Fruit fly (Drosophila melanogaster) whole organism, embryonic: ENCODE results near the gene CG31776.
A peak's percentile ranks its signal among the peaks of the same experiment; 100 is the strongest.

ENCODE experiments used
- CG15011 ChIP-seq: fragments of 200-800 bp; sonication (Bioruptor generic); optimal IDR thresholded peaks from 3 replicates; lab custom pipeline; 2018; ENCODE audit warnings: missing biosample characterization, mild to moderate bottlenecking, missing genetic modification characterization
- CG16815 ChIP-seq: fragments of 200-800 bp; sonication (Bioruptor generic); optimal IDR thresholded peaks from 3 replicates; lab custom pipeline; 2017; ENCODE audit warnings: missing biosample characterization, mild to moderate bottlenecking, missing genetic modification characterization
- CG3065 ChIP-seq: fragments of 200-800 bp; sonication (Bioruptor generic); optimal IDR thresholded peaks from 2 replicates; lab custom pipeline; 2016; ENCODE audit warnings: missing biosample characterization, missing genetic modification characterization
- CG4424 ChIP-seq: fragments of 200-800 bp; sonication (Bioruptor generic); optimal IDR thresholded peaks from 3 replicates; lab custom pipeline; 2016; ENCODE audit warnings: missing biosample characterization, missing genetic modification characterization
- CG4707 ChIP-seq: fragments of 200-800 bp; sonication (Bioruptor generic); optimal IDR thresholded peaks from 2 replicates; lab custom pipeline; 2018; ENCODE audit warnings: missing biosample characterization, mild to moderate bottlenecking, missing genetic modification characterization, moderate library complexity
- CG8290 ChIP-seq, 3 experiments: fragments of 200-800 bp; sonication (Bioruptor generic); optimal IDR thresholded peaks; 2 replicates each; lab custom pipeline; 2016 to 2019; ENCODE audit warnings: missing biosample characterization in 3 of 3, missing genetic modification characterization in 3 of 3, mild to moderate bottlenecking in 2 of 3, moderate library complexity in 1 of 3
- CG8478 ChIP-seq: fragments of >200 bp; optimal IDR thresholded peaks from 2 replicates; lab custom pipeline; 2018
- CTCF ChIP-seq: fragments of 200-800 bp; sonication (Bioruptor generic); optimal IDR thresholded peaks from 2 replicates; lab custom pipeline; 2017; ENCODE audit warnings: missing biosample characterization, mild to moderate bottlenecking, missing genetic modification characterization, moderate library complexity
- D ChIP-seq, 2 experiments: fragments of 200-800 bp in 1 of 2; fragments of >200 bp in 1 of 2; sonication (Bioruptor generic) in 1 of 2; optimal IDR thresholded peaks; 2 replicates in 1 of 2; 3 replicates in 1 of 2; lab custom pipeline; 2017; ENCODE audit warnings: mild to moderate bottlenecking in 1 of 2, missing biosample characterization in 1 of 2, missing genetic modification characterization in 1 of 2, missing genetic modification reagents in 1 of 2
- Drgx ChIP-seq: fragments of 200-800 bp; sonication (Bioruptor generic); IDR thresholded peaks from 2 replicates; pipeline ENCODE4 v1.3.6; 2022; ENCODE audit warnings: missing biosample characterization, missing genetic modification characterization
- Ets65A ChIP-seq: fragments of 200-800 bp; sonication (Bioruptor generic); peaks from one replicate; lab custom pipeline; 2016; ENCODE audit warnings: missing biosample characterization, missing genetic modification characterization
- Ets97D ChIP-seq: fragments of 200-800 bp; sonication (Bioruptor generic); optimal IDR thresholded peaks from 3 replicates; lab custom pipeline; 2016; ENCODE audit warnings: missing biosample characterization, missing genetic modification characterization
- Gug ChIP-seq: fragments of 200-800 bp; sonication (Bioruptor generic); IDR thresholded peaks from 4 replicates; pipeline ENCODE4 v1.3.6; 2022; ENCODE audit warnings: missing biosample characterization, missing genetic modification characterization
- H15 ChIP-seq: fragments of 200-800 bp; sonication (Bioruptor generic); IDR thresholded peaks from 3 replicates; pipeline ENCODE4 v1.3.6; 2022; ENCODE audit warnings: missing biosample characterization, missing genetic modification characterization
- PHDP ChIP-seq: fragments of 200-800 bp; sonication (Bioruptor generic); optimal IDR thresholded peaks from 3 replicates; lab custom pipeline; 2018; ENCODE audit warnings: missing biosample characterization, mild to moderate bottlenecking, missing genetic modification characterization, moderate library complexity
- bbx ChIP-seq: fragments of 200-800 bp; sonication (Bioruptor generic); IDR thresholded peaks from 2 replicates; pipeline ENCODE4 v1.3.6; 2022; ENCODE audit warnings: missing biosample characterization, missing genetic modification characterization; ENCODE audit not compliant: partially characterized antibody
- hkb ChIP-seq, 2 experiments: fragments of 200-800 bp in 1 of 2; fragments of >200 bp in 1 of 2; sonication (Bioruptor generic) in 1 of 2; IDR thresholded peaks in 1 of 2; optimal IDR thresholded peaks in 1 of 2; 2 replicates each; pipeline versions ENCODE4 v1.3.6 to Lab custom; 2017 to 2022; ENCODE audit warnings: missing biosample characterization in 1 of 2, missing genetic modification characterization in 1 of 2
- jing ChIP-seq: fragments of 200-800 bp; sonication (Bioruptor generic); optimal IDR thresholded peaks from 2 replicates; lab custom pipeline; 2018; ENCODE audit warnings: missing biosample characterization, mild to moderate bottlenecking, missing genetic modification characterization
- knrl ChIP-seq: fragments of 200-800 bp; sonication (Bioruptor generic); IDR thresholded peaks from 3 replicates; pipeline ENCODE4 v1.3.6; 2022; ENCODE audit warnings: missing biosample characterization, missing genetic modification characterization; ENCODE audit not compliant: partially characterized antibody
- luna ChIP-seq: fragments of 200-800 bp; sonication (Bioruptor generic); optimal IDR thresholded peaks from 2 replicates; lab custom pipeline; 2016; ENCODE audit warnings: missing biosample characterization, missing genetic modification characterization
- pfk ChIP-seq: fragments of 200-800 bp; sonication (Bioruptor generic); optimal IDR thresholded peaks from 2 replicates; lab custom pipeline; 2018; ENCODE audit warnings: missing biosample characterization, mild to moderate bottlenecking, missing genetic modification characterization, moderate library complexity
- ranshi ChIP-seq: fragments of 200-800 bp; sonication (Bioruptor generic); IDR thresholded peaks from 2 replicates; pipeline ENCODE4 v1.3.6; 2022; ENCODE audit warnings: missing biosample characterization, missing genetic modification characterization
- sens ChIP-seq: fragments of 200-800 bp; sonication (Bioruptor generic); peaks from one replicate; lab custom pipeline; 2016; ENCODE audit warnings: missing biosample characterization, missing genetic modification characterization
- tgo ChIP-seq: fragments of 200-800 bp; sonication (Bioruptor generic); IDR thresholded peaks from 3 replicates; pipeline ENCODE4 v1.3.6; 2022; ENCODE audit warnings: missing biosample characterization, missing genetic modification characterization
- trem ChIP-seq: fragments of 200-800 bp; optimal IDR thresholded peaks from 3 replicates; lab custom pipeline; 2019; ENCODE audit warnings: missing biosample characterization, mild to moderate bottlenecking, missing genetic modification characterization, moderate library complexity
- ttk ChIP-seq: fragments of 200-800 bp; sonication (Bioruptor generic); IDR thresholded peaks from 2 replicates; pipeline ENCODE4 v2.1.2; 2022; ENCODE audit warnings: missing biosample characterization, missing genetic modification characterization
- yki ChIP-seq: fragments of >200 bp; optimal IDR thresholded peaks from 3 replicates; lab custom pipeline; 2018
- zfh1 ChIP-seq: fragments of 200-800 bp; sonication (Bioruptor generic); IDR thresholded peaks from 3 replicates; pipeline ENCODE4 v1.3.6; 2022; ENCODE audit warnings: missing biosample characterization, missing genetic modification characterization

The CG31776 gene

dm6 chr2L:3482712-3483111 lies 12.7 kb downstream of the CG31776 start (continued):
- TF ChIP-seq hkb (optimal IDR thresholded peaks at IDR 0.05; lab: Kevin White, UChicago) (no peak), hkb (GFP tag; IDR thresholded peaks at IDR 0.05; lab: Robert Waterston, UW) (0 out of 2 replicates have a peak, but pooled peaks have one; percentile 16), sens (GFP tag; lab: Kevin White, UChicago) (peak; percentile 1), ttk (GFP tag; lab: Robert Waterston, UW) (peak; percentile 22; the same call in 1 of the 2 replicates), CG4424 (GFP tag; lab: Kevin White, UChicago) (peak; percentile 4)

- TF ChIP-seq ranshi (no peak), Drgx (GFP tag; lab: Robert Waterston, UW) (peak; percentile 46), Ets65A (GFP tag; lab: Kevin White, UChicago) (peak; percentile 30), knrl (GFP tag; lab: Robert Waterston, UW) (peak; percentile 22; the same call in 1 of the 3 replicates)
These were observed 13.7 kb downstream of the CG31776 start for dm6 chr2L:3483672-3484071.

dm6 chr2L:3484759-3485158 lies 14.8 kb downstream of the CG31776 start:
- TF ChIP-seq CG16815 (GFP tag; lab: Kevin White, UChicago) (no peak), Gug (GFP tag; lab: Robert Waterston, UW) (no peak), H15 (GFP tag; lab: Robert Waterston, UW) (no peak), CG4707 (GFP tag; lab: Kevin White, UChicago) (no peak), luna (GFP tag; lab: Kevin White, UChicago) (no peak), bbx (no peak), PHDP (tag; lab: Kevin White, UChicago) (no peak), CG15011 (GFP tag; lab: Kevin White, UChicago) (no peak), yki (no peak), tgo (no peak), pfk (GFP tag; lab: Kevin White, UChicago) (no peak), CG8290 (GFP tag; optimal IDR thresholded peaks at IDR 0.05; lab: Kevin White, UChicago) (no peak), CG8290 (tag; optimal IDR thresholded peaks at IDR 0.05; lab: Kevin White, UChicago) (no peak)

dm6 chr2L:3485506-3485905 lies 15.5 kb downstream of the CG31776 start:
- TF ChIP-seq Drgx (GFP tag; lab: Robert Waterston, UW) (peak; percentile 32; the same call in 1 of the 2 replicates), CG3065 (GFP tag; lab: Kevin White, UChicago) (no peak)

- no peak for TF ChIP-seq D (optimal IDR thresholded peaks at IDR 0.05; lab: Kevin White, UChicago)
- TF ChIP-seq D (GFP tag; optimal IDR thresholded peaks at IDR 0.05; lab: Kevin White, UChicago), result no peak
- TF ChIP-seq jing (GFP tag; lab: Kevin White, UChicago), result no peak
- TF ChIP-seq CTCF (GFP tag; lab: Kevin White, UChicago), result peak; percentile 19
These were observed 21.0 kb downstream of the CG31776 start, which contains the start of gene CG15414 for dm6 chr2L:3490971-3491370. Gene CG15414 (minus strand): TSS chr2L:3491071.

- TF ChIP-seq zfh1 (GFP tag; lab: Robert Waterston, UW) (no peak), Ets65A (GFP tag; lab: Kevin White, UChicago) (peak; percentile 62)
- TF ChIP-seq, all 482 proteins: peak for 1
These were observed 23.5 kb downstream of the CG31776 start for dm6 chr2L:3493475-3493874.

- TF ChIP-seq Ets65A (GFP tag; lab: Kevin White, UChicago) (peak; percentile 63), Ets97D (GFP tag; lab: Kevin White, UChicago) (no peak), trem (tag; lab: Kevin White, UChicago) (no peak), CG8478 (peak; percentile 62)
These were observed 25.5 kb downstream of the CG31776 start for dm6 chr2L:3495465-3495864.
